3 fruit fly cellular contexts compared by ENCODE assay signal in the genomic region with DNA sequence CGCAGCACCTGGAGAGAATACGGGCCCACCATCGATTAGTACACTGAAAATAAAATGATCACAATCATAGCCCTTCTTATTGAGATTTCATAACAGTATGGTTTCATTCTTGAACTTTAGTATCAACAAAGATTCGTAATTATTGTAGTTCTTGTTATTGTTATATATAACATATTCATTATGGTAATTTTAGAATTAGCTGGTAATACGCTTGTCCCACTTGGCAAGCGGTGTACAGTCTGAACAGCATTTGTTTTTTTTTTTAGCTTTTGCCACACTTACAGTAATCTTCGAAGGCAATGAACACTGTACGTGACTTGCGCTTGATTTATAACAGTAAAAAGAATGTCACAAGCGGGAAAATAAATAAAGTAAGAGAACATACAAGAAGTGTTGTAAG.
TF ChIP-seq lines count a peak whose summit lies in the region.

No protein-coding gene starts in this region.

- no peak for TF ChIP-seq CTCF in whole organism, embryonic (GFP tag; optimal IDR thresholded peaks at IDR 0.05; lab: Kevin White, UChicago)

TF ChIP-seq in whole organism, adult, 20 proteins besides CTCF, POLR2A, EP300 and RAD21:
- TF ChIP-seq pad (GFP tag; optimal IDR thresholded peaks at IDR 0.05; lab: Kevin White, UChicago) = no peak
- TF ChIP-seq bab1 (GFP tag; optimal IDR thresholded peaks at IDR 0.05; lab: Kevin White, UChicago) = peak; percentile 70
- no peak for TF ChIP-seq ovo (GFP tag; optimal IDR thresholded peaks at IDR 0.05; lab: Kevin White, UChicago)

TF ChIP-seq in whole organism, embryonic, 481 proteins besides CTCF, POLR2A, EP300 and RAD21 (continues in another document):
- TF ChIP-seq CG17361 (GFP tag; IDR thresholded peaks at IDR 0.05; lab: Robert Waterston, UW) = 0 out of 3 replicates have a peak, but pooled peaks have one; percentile 27
- no peak for TF ChIP-seq NFAT (GFP tag; IDR thresholded peaks at IDR 0.05; lab: Robert Waterston, UW)
- no peak for TF ChIP-seq CG8924 (tag; optimal IDR thresholded peaks at IDR 0.05; lab: Kevin White, UChicago)
- peak; percentile 48 for TF ChIP-seq gem (tag; optimal IDR thresholded peaks at IDR 0.05; lab: Kevin White, UChicago)
- TF ChIP-seq CG2116 (GFP tag; optimal IDR thresholded peaks at IDR 0.05; lab: Kevin White, UChicago) = no peak
- TF ChIP-seq unpg (GFP tag; optimal IDR thresholded peaks at IDR 0.05; lab: Kevin White, UChicago) = peak; percentile 14
- no peak for TF ChIP-seq unc-4 (GFP tag; IDR thresholded peaks at IDR 0.05; lab: Robert Waterston, UW; ENCODE audit: partially characterized antibody)
- TF ChIP-seq CG1603 (tag; optimal IDR thresholded peaks at IDR 0.05; lab: Kevin White, UChicago) = peak; percentile 4
- peak; percentile 10 for TF ChIP-seq gcm (GFP tag; optimal IDR thresholded peaks at IDR 0.05; lab: Kevin White, UChicago)
- peak; percentile 1 for TF ChIP-seq Hsf (GFP tag; optimal IDR thresholded peaks at IDR 0.05; lab: Kevin White, UChicago)
- TF ChIP-seq CG2712 (tag; optimal IDR thresholded peaks at IDR 0.05; lab: Kevin White, UChicago) = peak; percentile 24
- peak; percentile 13 for TF ChIP-seq CG18262 (tag; optimal IDR thresholded peaks at IDR 0.05; lab: Kevin White, UChicago)
- TF ChIP-seq Gug (GFP tag; IDR thresholded peaks at IDR 0.05; lab: Robert Waterston, UW) = no peak
- TF ChIP-seq tio (GFP tag; optimal IDR thresholded peaks at IDR 0.05; lab: Kevin White, UChicago) = no peak
- no peak for TF ChIP-seq slou (GFP tag; optimal IDR thresholded peaks at IDR 0.05; lab: Kevin White, UChicago)
- peak; percentile 4 for TF ChIP-seq Hr3 (GFP tag; optimal IDR thresholded peaks at IDR 0.05; lab: Kevin White, UChicago)
- peak; percentile 54 for TF ChIP-seq grau (tag; optimal IDR thresholded peaks at IDR 0.05; lab: Kevin White, UChicago)
- 0 out of 2 replicates have a peak, but pooled peaks have one; percentile 18 for TF ChIP-seq Awh (GFP tag; IDR thresholded peaks at IDR 0.05; lab: Robert Waterston, UW)
- TF ChIP-seq CG15601 (tag; optimal IDR thresholded peaks at IDR 0.05; lab: Kevin White, UChicago) = peak; percentile 3
- TF ChIP-seq CG7839 (tag; optimal IDR thresholded peaks at IDR 0.05; lab: Kevin White, UChicago) = peak; percentile 5
- TF ChIP-seq CG14710 (tag; optimal IDR thresholded peaks at IDR 0.05; lab: Kevin White, UChicago) = peak; percentile 15
- TF ChIP-seq CG2120 (GFP tag; optimal IDR thresholded peaks at IDR 0.05; lab: Kevin White, UChicago) = no peak
- TF ChIP-seq Sox102F (GFP tag; optimal IDR thresholded peaks at IDR 0.05; lab: Kevin White, UChicago) = peak; percentile 11
- TF ChIP-seq sens (GFP tag; lab: Kevin White, UChicago) = peak; percentile 62
- TF ChIP-seq CG12155 (GFP tag; optimal IDR thresholded peaks at IDR 0.05; lab: Kevin White, UChicago) = no peak
- TF ChIP-seq onecut (GFP tag; IDR thresholded peaks at IDR 0.05; lab: Robert Waterston, UW) = 0 out of 2 replicates have a peak, but pooled peaks have one; percentile 7
- TF ChIP-seq ara (GFP tag; IDR thresholded peaks at IDR 0.05; lab: Robert Waterston, UW) = 0 out of 2 replicates have a peak, but pooled peaks have one; percentile 7
- TF ChIP-seq esg (GFP tag; conservative IDR thresholded peaks at IDR 0.05; lab: Robert Waterston, UW) = no peak
- peak in 1 of 2 experiments; percentile 53 for TF ChIP-seq bsh (GFP tag; optimal IDR thresholded peaks at IDR 0.05; lab: Kevin White, UChicago)
- peak; percentile 22 for TF ChIP-seq CG11504 (tag; optimal IDR thresholded peaks at IDR 0.05; lab: Kevin White, UChicago)
- TF ChIP-seq CHES-1-like (GFP tag; optimal IDR thresholded peaks at IDR 0.05; lab: Kevin White, UChicago) = no peak
- TF ChIP-seq row (GFP tag; IDR thresholded peaks at IDR 0.05; lab: Robert Waterston, UW) = peak; percentile 27; the same call in 1 of the 3 replicates
- peak; percentile 20 for TF ChIP-seq ems (GFP tag; optimal IDR thresholded peaks at IDR 0.05; lab: Kevin White, UChicago)
- no peak for TF ChIP-seq ham (GFP tag; IDR thresholded peaks at IDR 0.05; lab: Robert Waterston, UW)
- peak; percentile 20 for TF ChIP-seq nmo (GFP tag; optimal IDR thresholded peaks at IDR 0.05; lab: Kevin White, UChicago)
- TF ChIP-seq CG2678 (tag; optimal IDR thresholded peaks at IDR 0.05; lab: Kevin White, UChicago) = no peak
- peak; percentile 34 for TF ChIP-seq CG10979 (tag; optimal IDR thresholded peaks at IDR 0.05; lab: Kevin White, UChicago)
- no peak for TF ChIP-seq eyg (GFP tag; optimal IDR thresholded peaks at IDR 0.05; lab: Kevin White, UChicago)
- TF ChIP-seq Blimp-1 (GFP tag; optimal IDR thresholded peaks at IDR 0.05; lab: Kevin White, UChicago) = peak; percentile 32
- TF ChIP-seq phol (tag; optimal IDR thresholded peaks at IDR 0.05; lab: Kevin White, UChicago) = peak; percentile 38
- peak; percentile 42 for TF ChIP-seq zf30C (GFP tag; optimal IDR thresholded peaks at IDR 0.05; lab: Kevin White, UChicago)

TF ChIP-seq in whole organism, prepupa, 60 proteins besides CTCF, POLR2A, EP300 and RAD21:
- TF ChIP-seq Lpt (GFP tag; optimal IDR thresholded peaks at IDR 0.05; lab: Kevin White, UChicago) = no peak
- TF ChIP-seq Hr4 (GFP tag; optimal IDR thresholded peaks at IDR 0.05; lab: Kevin White, UChicago) = peak; percentile 19
- peak; percentile 1 for TF ChIP-seq Met (GFP tag; optimal IDR thresholded peaks at IDR 0.05; lab: Kevin White, UChicago)
- peak; percentile 56 for TF ChIP-seq Eip78C (GFP tag; lab: Kevin White, UChicago)
- TF ChIP-seq CG32006 (GFP tag; optimal IDR thresholded peaks at IDR 0.05; lab: Kevin White, UChicago) = peak; percentile 22
